Worm (Caenorhabditis elegans): ENCODE results near the gene plr-1.

ce11 chrIII:11448330-11448729, 8.3 kb upstream of the plr-1 start:
- TF ChIP-seq K09A11.1 (tag; optimal IDR thresholded peaks at IDR 0.05; ENCODE audit: insufficient read depth) (no peak), fkh-10 (GFP tag; optimal IDR thresholded peaks at IDR 0.05) (no peak), pqm-1 (tag; optimal IDR thresholded peaks at IDR 0.05) (no peak), dve-1 (tag; optimal IDR thresholded peaks at IDR 0.05) (no peak), unc-42 (tag; optimal IDR thresholded peaks at IDR 0.05) (no peak), zip-5 (tag; optimal IDR thresholded peaks at IDR 0.05) (no peak), gmeb-2 (tag; optimal IDR thresholded peaks at IDR 0.05) (no peak), sox-4 (tag; optimal IDR thresholded peaks at IDR 0.05) (no peak), elt-2 (tag; optimal IDR thresholded peaks at IDR 0.05) (no peak), hlh-8 (tag; optimal IDR thresholded peaks at IDR 0.05) (no peak)

Measured in whole organism, late embryonic.